Fruit fly (Drosophila melanogaster): ENCODE results near the gene His4r.

The His4r gene

DNA sequence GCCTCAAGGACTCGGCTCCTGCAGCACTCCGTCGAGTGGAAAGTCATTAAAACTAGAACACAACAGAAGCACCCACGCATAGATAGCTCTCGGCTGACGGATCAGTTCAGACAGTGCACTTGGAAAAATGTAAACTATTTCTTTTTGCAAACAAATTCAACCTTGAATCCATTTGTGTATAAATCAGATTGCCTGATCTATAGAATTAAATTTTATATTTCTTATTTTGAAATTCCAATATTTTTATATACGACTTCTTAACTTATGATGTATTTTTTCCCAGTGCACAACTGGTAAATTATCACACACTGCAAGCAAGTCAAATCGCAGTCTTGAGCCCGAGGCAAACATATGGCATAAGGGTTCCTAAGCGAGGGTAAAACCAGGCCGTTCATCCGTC lies 49.2 kb downstream of the His4r start (continued):
- TF ChIP-seq CG17912 (GFP tag; optimal IDR thresholded peaks at IDR 0.05) (no peak), CG8359 (GFP tag; optimal IDR thresholded peaks at IDR 0.05; ENCODE audit: borderline replicate concordance) (peak; percentile 51), bowl (GFP tag; IDR thresholded peaks at IDR 0.05) (no peak), zfh2 (GFP tag; optimal IDR thresholded peaks at IDR 0.05) (no peak), nerfin-2 (GFP tag; IDR thresholded peaks at IDR 0.05; ENCODE audit: partially characterized antibody) (no peak), ems (GFP tag; optimal IDR thresholded peaks at IDR 0.05) (no peak), trh (GFP tag; optimal IDR thresholded peaks at IDR 0.05) (no peak), Deaf1 (tag; optimal IDR thresholded peaks at IDR 0.05) (no peak), CG4328 (GFP tag; optimal IDR thresholded peaks at IDR 0.05) (no peak), CG11723 (GFP tag; optimal IDR thresholded peaks at IDR 0.05) (peak; percentile 29), hth (optimal IDR thresholded peaks at IDR 0.05) (no peak), wor (GFP tag; IDR thresholded peaks at IDR 0.05) (no peak; the same call in 1 of the 2 replicates), CG1602 (GFP tag; optimal IDR thresholded peaks at IDR 0.05) (peak; percentile 52), Camta (GFP tag; optimal IDR thresholded peaks at IDR 0.05) (no peak), peb (GFP tag; IDR thresholded peaks at IDR 0.05) (peak; percentile 62; the same call in 1 of the 2 replicates), pum (GFP tag; optimal IDR thresholded peaks at IDR 0.05) (peak; percentile 22), chm (GFP tag; IDR thresholded peaks at IDR 0.05) (peak; percentile 58; the same call in 1 of the 2 replicates), chn (GFP tag; optimal IDR thresholded peaks at IDR 0.05) (peak; percentile 60), CG13296 (GFP tag; optimal IDR thresholded peaks at IDR 0.05) (no peak), CG12942 (GFP tag; optimal IDR thresholded peaks at IDR 0.05) (no peak), CG5953 (GFP tag; IDR thresholded peaks at IDR 0.05) (no peak), CG15479 (GFP tag; optimal IDR thresholded peaks at IDR 0.05) (peak; percentile 62), Doc3 (GFP tag; IDR thresholded peaks at IDR 0.05; ENCODE audit: partially characterized antibody) (no peak), CG17385 (GFP tag; optimal IDR thresholded peaks at IDR 0.05) (peak; percentile 34), her (GFP tag; optimal IDR thresholded peaks at IDR 0.05) (no peak), CG12155 (GFP tag; optimal IDR thresholded peaks at IDR 0.05) (peak; percentile 47), tio (GFP tag; optimal IDR thresholded peaks at IDR 0.05) (peak; percentile 52), Fer2 (tag; optimal IDR thresholded peaks at IDR 0.05) (no peak), CG6272 (GFP tag; IDR thresholded peaks at IDR 0.05) (no peak), Chrac-16 (GFP tag; optimal IDR thresholded peaks at IDR 0.05) (peak; percentile 60), CG4854 (GFP tag; optimal IDR thresholded peaks at IDR 0.05) (peak; percentile 34), B-H2 (GFP tag; optimal IDR thresholded peaks at IDR 0.05) (no peak), CG7372 (GFP tag; IDR thresholded peaks at IDR 0.05) (no peak), B-H1 (GFP tag; IDR thresholded peaks at IDR 0.05) (peak; percentile 38; the same call in 1 of the 3 replicates), CG3407 (GFP tag; optimal IDR thresholded peaks at IDR 0.05) (peak; percentile 42), sr (GFP tag; IDR thresholded peaks at IDR 0.05) (0 out of 3 replicates have a peak, but pooled peaks have one; percentile 17), hbn (GFP tag; IDR thresholded peaks at IDR 0.05; ENCODE audit: partially characterized antibody) (no peak), CG9215 (GFP tag; IDR thresholded peaks at IDR 0.05) (no peak), GATAe (GFP tag; conservative IDR thresholded peaks at IDR 0.05) (no peak), Sry-δ (GFP tag; optimal IDR thresholded peaks at IDR 0.05) (peak; percentile 14), HLH4C (GFP tag; IDR thresholded peaks at IDR 0.05; ENCODE audit: partially characterized antibody) (no peak), CG10366 (GFP tag; IDR thresholded peaks at IDR 0.05) (peak; percentile 51), CG18011 (GFP tag; optimal IDR thresholded peaks at IDR 0.05) (no peak), Neu2 (GFP tag; optimal IDR thresholded peaks at IDR 0.05; ENCODE audit: borderline replicate concordance) (peak; percentile 44), Xrp1 (GFP tag; IDR thresholded peaks at IDR 0.05) (peak; percentile 93), CG18764 (GFP tag; optimal IDR thresholded peaks at IDR 0.05) (peak; percentile 57), H2.0 (GFP tag; IDR thresholded peaks at IDR 0.05) (peak; percentile 63), ac (GFP tag; optimal IDR thresholded peaks at IDR 0.05) (peak; percentile 79), CG15514 (GFP tag; optimal IDR thresholded peaks at IDR 0.05) (no peak), Nf-YA (GFP tag; IDR thresholded peaks at IDR 0.05) (0 out of 2 replicates have a peak, but pooled peaks have one; percentile 32), Nf-YB (GFP tag; optimal IDR thresholded peaks at IDR 0.05) (peak; percentile 47)
